Fruit fly (Drosophila melanogaster): ENCODE data around the gene CG6293.
A peak's percentile ranks its signal among the peaks of the same experiment; 100 is the strongest.

The CG6293 gene

dm6 chr3R:10350741-10351629 lies 39.6 kb upstream of the CG6293 start (continued):
- no peak for TF ChIP-seq CkIIα-i1 (GFP tag; IDR thresholded peaks at IDR 0.05)
- no peak for TF ChIP-seq CG14050 (GFP tag; IDR thresholded peaks at IDR 0.05)
- TF ChIP-seq zen2 (GFP tag; IDR thresholded peaks at IDR 0.05; ENCODE audit: partially characterized antibody) = no peak
- TF ChIP-seq CG18764 (GFP tag; optimal IDR thresholded peaks at IDR 0.05) = peak; percentile 60
- no peak for TF ChIP-seq Mrtf (GFP tag; IDR thresholded peaks at IDR 0.05)
- TF ChIP-seq sc (optimal IDR thresholded peaks at IDR 0.05) = no peak
- peak; percentile 8 for TF ChIP-seq sc (GFP tag; optimal IDR thresholded peaks at IDR 0.05)
- TF ChIP-seq crc (GFP tag; optimal IDR thresholded peaks at IDR 0.05) = peak; percentile 45
- TF ChIP-seq Dip3 (GFP tag; optimal IDR thresholded peaks at IDR 0.05) = peak; percentile 76
- no peak for TF ChIP-seq CG13287 (GFP tag; IDR thresholded peaks at IDR 0.05; ENCODE audit: partially characterized antibody)
- peak in 1 of 2 experiments; percentile 23 for TF ChIP-seq insv (GFP tag; optimal IDR thresholded peaks at IDR 0.05)
- TF ChIP-seq Atf6 (GFP tag; IDR thresholded peaks at IDR 0.05) = no peak
- no peak for TF ChIP-seq ranshi (GFP tag; IDR thresholded peaks at IDR 0.05)
- TF ChIP-seq CG7987 (GFP tag; optimal IDR thresholded peaks at IDR 0.05) = peak; percentile 71
- TF ChIP-seq CG9817 (tag; optimal IDR thresholded peaks at IDR 0.05) = peak; percentile 86
- TF ChIP-seq Awh (GFP tag; IDR thresholded peaks at IDR 0.05) = no peak
- TF ChIP-seq ash1 (GFP tag; optimal IDR thresholded peaks at IDR 0.05) = no peak
- no peak for TF ChIP-seq ap (GFP tag; IDR thresholded peaks at IDR 0.05)
- TF ChIP-seq CG16863 (GFP tag; optimal IDR thresholded peaks at IDR 0.05) = peak; percentile 53
- TF ChIP-seq CG10543 (GFP tag; optimal IDR thresholded peaks at IDR 0.05) = peak; percentile 78
- TF ChIP-seq CG6683 (GFP tag; optimal IDR thresholded peaks at IDR 0.05) = peak; percentile 51
- TF ChIP-seq CG6854 (GFP tag; optimal IDR thresholded peaks at IDR 0.05) = peak; percentile 85
- TF ChIP-seq CG10147 (GFP tag; optimal IDR thresholded peaks at IDR 0.05) = peak; percentile 82
- peak; percentile 74 for TF ChIP-seq Usf (GFP tag; optimal IDR thresholded peaks at IDR 0.05)
- TF ChIP-seq Ravus (GFP tag; IDR thresholded peaks at IDR 0.05) = no peak
- no peak for TF ChIP-seq gt (GFP tag; IDR thresholded peaks at IDR 0.05)
- no peak for TF ChIP-seq dati (GFP tag; IDR thresholded peaks at IDR 0.05)
- TF ChIP-seq CG15073 (GFP tag; optimal IDR thresholded peaks at IDR 0.05) = no peak
- TF ChIP-seq CG11093 (GFP tag; IDR thresholded peaks at IDR 0.05) = peak; percentile 70; the same call in 2 of the 3 replicates
- no peak for TF ChIP-seq yki (optimal IDR thresholded peaks at IDR 0.05)
- no peak for TF ChIP-seq CG14014 (GFP tag; IDR thresholded peaks at IDR 0.05)
- TF ChIP-seq Mad (GFP tag; optimal IDR thresholded peaks at IDR 0.05) = peak; percentile 58
- TF ChIP-seq Blimp-1 (GFP tag; optimal IDR thresholded peaks at IDR 0.05) = peak; percentile 55
- TF ChIP-seq pros (GFP tag; optimal IDR thresholded peaks at IDR 0.05) = peak; percentile 70
- no peak for TF ChIP-seq MESR4 (GFP tag; optimal IDR thresholded peaks at IDR 0.05)
- peak; percentile 51 for TF ChIP-seq Jarid2 (GFP tag; optimal IDR thresholded peaks at IDR 0.05)
- no peak for TF ChIP-seq CG42726 (GFP tag; IDR thresholded peaks at IDR 0.05; ENCODE audit: partially characterized antibody)
- TF ChIP-seq CG30431 (GFP tag; optimal IDR thresholded peaks at IDR 0.05) = peak; percentile 52
- no peak for TF ChIP-seq CG9932 (GFP tag; IDR thresholded peaks at IDR 0.05)
- TF ChIP-seq CG4617 (GFP tag; optimal IDR thresholded peaks at IDR 0.05; ENCODE audit: borderline replicate concordance) = peak; percentile 25
- no peak for TF ChIP-seq CG7372 (GFP tag; IDR thresholded peaks at IDR 0.05)
- no peak for TF ChIP-seq CG10431 (GFP tag; optimal IDR thresholded peaks at IDR 0.05)
- no peak for TF ChIP-seq Sry-δ (GFP tag; optimal IDR thresholded peaks at IDR 0.05)
- TF ChIP-seq CG9437 (GFP tag; optimal IDR thresholded peaks at IDR 0.05) = peak; percentile 81
- TF ChIP-seq Trl (optimal IDR thresholded peaks at IDR 0.05) = no peak
- peak; percentile 46 for TF ChIP-seq Trl (GFP tag; optimal IDR thresholded peaks at IDR 0.05)
- peak; percentile 66 for TF ChIP-seq fd96Cb (tag; optimal IDR thresholded peaks at IDR 0.05)
- no peak for TF ChIP-seq CG16779 (GFP tag; IDR thresholded peaks at IDR 0.05)
- TF ChIP-seq Xrp1 (GFP tag; IDR thresholded peaks at IDR 0.05) = no peak
- no peak for TF ChIP-seq E2f1 (GFP tag; IDR thresholded peaks at IDR 0.05)

All from whole organism, embryonic.